Worm (Caenorhabditis elegans): ENCODE measurements around the gene hrde-1.

- no peak for TF ChIP-seq fos-1 (tag; optimal IDR thresholded peaks at IDR 0.05)
- TF ChIP-seq nhr-11 (tag; optimal IDR thresholded peaks at IDR 0.05), result no peak
- TF ChIP-seq nhr-12 (tag; optimal IDR thresholded peaks at IDR 0.05), result no peak
- TF ChIP-seq lin-13 (GFP tag; optimal IDR thresholded peaks at IDR 0.05), result no peak
- no peak for TF ChIP-seq nhr-6 (tag; optimal IDR thresholded peaks at IDR 0.05)
- no peak for TF ChIP-seq ZK546.5 (tag; optimal IDR thresholded peaks at IDR 0.05)
- TF ChIP-seq crh-2 (tag; optimal IDR thresholded peaks at IDR 0.05), result no peak
- TF ChIP-seq sma-3 (GFP tag; optimal IDR thresholded peaks at IDR 0.05), result no peak
- TF ChIP-seq elt-1 (tag; optimal IDR thresholded peaks at IDR 0.05), result no peak
Observed at ce11 chrIII:4176109-4176596, at the start of gene hrde-1, which contains the start of gene C16C10.13.
